Fruit fly (Drosophila melanogaster): ENCODE measurements around the gene CG9536.

DNA sequence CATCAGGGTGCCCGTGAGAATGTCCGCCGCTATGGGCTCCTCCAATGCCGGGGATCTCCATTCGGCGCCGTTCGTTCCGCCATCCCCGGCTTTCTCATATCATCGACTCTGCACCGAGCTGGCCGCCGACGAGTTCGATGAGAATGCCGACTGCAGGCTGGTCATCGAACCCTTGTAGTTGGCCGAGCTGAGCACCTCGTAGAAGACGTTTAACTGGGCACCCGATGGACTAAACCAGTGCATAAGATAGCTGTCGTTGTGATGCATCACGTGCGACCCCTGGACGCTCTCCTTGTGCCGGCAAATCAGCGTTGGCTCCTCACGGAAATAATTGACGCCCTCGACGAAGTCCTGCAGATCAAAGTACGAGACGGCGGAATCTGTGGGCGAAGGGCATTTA is 27.0 kb downstream of the CG9536 start:
- TF ChIP-seq CG8478 (optimal IDR thresholded peaks at IDR 0.05) (no peak), CTCF (optimal IDR thresholded peaks at IDR 0.05) (no peak)

Data from S2 (cell line).